Fruit fly (Drosophila melanogaster) S2 (cell line): ENCODE measurements around the gene eIF3h.

ENCODE experiments used
- CG8478 ChIP-seq: fragments of >200 bp; optimal IDR thresholded peaks from 2 replicates; lab custom pipeline; 2018
- CTCF ChIP-seq, 2 experiments: fragments of >200 bp; optimal IDR thresholded peaks; 2 replicates each; lab custom pipeline; 2018

The eIF3h gene

DNA sequence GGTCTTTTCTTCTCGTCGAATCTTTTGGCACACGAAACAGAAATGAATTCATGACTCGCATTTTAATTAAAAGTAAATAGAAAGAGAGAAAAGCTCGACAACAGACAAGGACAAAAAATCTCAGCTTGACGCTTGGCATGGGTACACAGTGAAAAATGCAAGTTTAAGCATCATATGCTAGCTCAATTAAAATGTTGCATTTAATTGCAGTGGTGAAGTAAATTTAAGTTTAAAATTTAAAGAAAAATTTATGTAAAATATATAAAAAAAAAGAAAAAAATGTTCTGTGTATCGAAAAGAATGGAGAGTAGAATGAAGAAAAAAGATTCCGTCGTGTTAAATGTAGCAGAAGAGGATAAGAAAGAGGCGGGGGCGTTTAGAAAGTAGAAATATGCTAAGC lies 32.7 kb upstream of the eIF3h start:
- TF ChIP-seq CTCF (optimal IDR thresholded peaks at IDR 0.05; lab: Kevin White, UChicago) (no peak), CG8478 (lab: Kevin White, UChicago) (no peak)

DNA sequence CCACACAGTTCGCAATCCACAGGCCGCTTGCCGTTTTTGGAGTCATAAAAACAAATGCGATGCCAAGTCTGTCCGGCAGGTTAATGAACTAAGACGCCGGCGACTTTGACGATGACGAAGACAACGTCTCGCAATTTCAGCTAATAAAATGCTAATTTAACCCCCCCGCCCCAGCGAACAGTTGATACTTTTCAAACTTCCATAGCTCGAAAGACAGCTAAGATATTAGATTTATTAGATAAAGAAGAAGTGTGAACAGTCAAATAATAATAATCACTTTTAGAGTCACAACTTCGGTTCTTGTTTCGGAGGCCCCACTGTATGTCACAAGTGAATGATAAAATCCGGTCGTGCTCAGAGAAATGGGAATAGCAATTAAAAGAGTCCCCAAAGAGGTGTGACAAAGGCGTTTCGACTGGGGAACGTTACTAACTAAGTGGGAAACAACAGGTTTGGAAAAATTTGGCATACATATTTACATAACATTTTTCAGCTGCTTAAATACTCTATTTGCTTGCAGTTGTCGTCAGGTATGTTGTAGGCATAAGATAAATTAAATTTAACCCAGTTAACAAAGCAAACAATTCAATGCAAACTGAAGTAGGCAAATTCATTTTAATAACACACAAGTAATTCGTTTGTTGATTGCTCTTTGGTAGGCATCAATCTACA lies 31.8 kb upstream of the eIF3h start:
- TF ChIP-seq CG8478 (lab: Kevin White, UChicago) (no peak), CTCF (optimal IDR thresholded peaks at IDR 0.05; lab: Kevin White, UChicago) (no peak)

dm6 chr2L:5080225-5080867 lies 27.5 kb upstream of the eIF3h start:
- no peak for TF ChIP-seq CG8478 (lab: Kevin White, UChicago)
- no peak for TF ChIP-seq CTCF (optimal IDR thresholded peaks at IDR 0.05; lab: Kevin White, UChicago)

dm6 chr2L:5079200-5079599 lies 26.3 kb upstream of the eIF3h start:
- TF ChIP-seq CG8478 (lab: Kevin White, UChicago), result no peak
- TF ChIP-seq CTCF (optimal IDR thresholded peaks at IDR 0.05; lab: Kevin White, UChicago), result no peak

- TF ChIP-seq CTCF (optimal IDR thresholded peaks at IDR 0.05; lab: Kevin White, UChicago) (no peak), CG8478 (lab: Kevin White, UChicago) (no peak)
These were observed 19.5 kb upstream of the eIF3h start for dm6 chr2L:5072357-5072756.

- TF ChIP-seq CG8478 (lab: Kevin White, UChicago), result no peak
- TF ChIP-seq CTCF (optimal IDR thresholded peaks at IDR 0.05; lab: Kevin White, UChicago), result peak; percentile 5 to 54
These were observed 18.1 kb upstream of the eIF3h start, which contains the start of gene RpL37A for dm6 chr2L:5070797-5071579. RpL37A (plus strand) TSS chr2L:5070957.

DNA sequence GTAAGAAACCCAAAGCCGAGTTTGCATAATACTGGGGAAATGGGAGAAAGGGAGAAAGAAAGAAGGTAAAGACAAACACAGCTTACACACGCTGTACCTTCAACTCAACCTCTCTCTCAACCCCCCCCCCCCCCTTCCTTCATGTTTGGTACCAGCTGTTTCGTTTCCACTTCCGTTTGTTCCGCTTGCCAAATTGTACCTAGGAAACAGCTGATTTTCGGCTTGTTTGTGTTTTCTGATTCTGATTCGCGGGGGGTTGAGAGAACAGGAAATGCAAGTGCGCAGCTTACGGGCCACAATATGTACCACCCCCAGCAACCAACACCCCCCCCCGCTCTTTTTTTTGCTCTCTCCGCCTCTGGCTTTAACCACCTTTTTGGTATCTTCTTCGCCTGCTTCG lies 11.0 kb upstream of the eIF3h start:
- TF ChIP-seq CTCF (optimal IDR thresholded peaks at IDR 0.05; lab: Kevin White, UChicago), result no peak
- no peak for TF ChIP-seq CG8478 (lab: Kevin White, UChicago)

dm6 chr2L:5062799-5063404 lies 10.0 kb upstream of the eIF3h start:
- TF ChIP-seq CG8478 (lab: Kevin White, UChicago) (no peak), CTCF (optimal IDR thresholded peaks at IDR 0.05; lab: Kevin White, UChicago) (no peak)

- no peak for TF ChIP-seq CTCF (optimal IDR thresholded peaks at IDR 0.05; lab: Kevin White, UChicago)
- TF ChIP-seq CG8478 (lab: Kevin White, UChicago), result no peak
These were observed 8.1 kb upstream of the eIF3h start for dm6 chr2L:5060952-5061478.

DNA sequence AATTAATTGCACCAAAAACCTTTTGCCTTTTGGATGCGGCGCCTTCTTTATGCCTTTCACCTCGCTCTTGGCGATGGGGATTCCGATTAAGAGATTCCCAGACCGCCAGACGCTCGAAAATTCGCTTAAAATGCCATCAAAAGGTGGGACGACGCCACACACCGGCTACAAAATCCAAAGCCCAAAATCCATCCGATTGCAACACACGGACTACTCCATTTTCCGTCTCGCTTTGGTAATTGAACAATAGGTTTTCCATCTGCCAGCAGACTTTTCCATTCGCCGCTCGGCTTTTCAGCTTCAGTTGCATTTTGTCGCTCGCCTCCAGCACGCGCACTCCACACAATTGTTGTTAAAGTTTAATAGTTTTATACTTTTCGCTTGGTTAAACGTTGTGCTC lies 7.6 kb upstream of the eIF3h start, which contains the start of gene qtc:
TSS of gene qtc (plus strand) at position 301 of the 400 bp plus-strand sequence.
- TF ChIP-seq CTCF (optimal IDR thresholded peaks at IDR 0.05; lab: Kevin White, UChicago) (no peak), CG8478 (lab: Kevin White, UChicago) (no peak)

DNA sequence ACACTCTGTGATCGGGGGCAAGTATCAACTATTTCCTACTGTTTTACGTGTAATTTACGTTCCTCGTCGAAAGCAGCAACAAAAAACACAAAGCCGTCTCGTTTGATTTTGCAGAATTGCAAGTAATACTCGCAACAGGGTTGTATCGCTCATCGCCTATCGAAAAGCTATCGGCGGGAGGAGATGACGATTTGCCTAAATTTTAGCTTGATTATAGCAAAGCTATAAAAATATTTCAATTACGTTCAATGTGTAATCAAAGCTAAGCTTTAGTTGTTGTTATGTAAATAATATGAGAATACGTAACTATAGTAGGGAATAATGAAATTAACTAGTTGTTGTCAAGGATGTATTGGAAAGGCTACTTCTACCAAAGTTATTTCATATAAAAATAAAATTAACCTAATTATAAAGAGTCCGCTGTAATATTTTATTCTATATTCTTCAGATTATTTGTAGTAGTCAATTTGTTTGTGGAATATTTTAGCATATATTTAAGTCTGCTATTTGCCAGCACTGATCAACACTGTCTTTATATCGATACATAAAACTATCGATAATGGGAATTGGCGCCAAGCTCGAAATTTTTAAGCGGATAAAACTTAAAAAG lies 6.9 kb upstream of the eIF3h start, which contains the start of gene Rpn11:
TSS of gene Rpn11 (minus strand) at position 146 of the 610 bp plus-strand sequence.
- TF ChIP-seq CG8478 (lab: Kevin White, UChicago) (no peak), CTCF (optimal IDR thresholded peaks at IDR 0.05; lab: Kevin White, UChicago) (no peak)

DNA sequence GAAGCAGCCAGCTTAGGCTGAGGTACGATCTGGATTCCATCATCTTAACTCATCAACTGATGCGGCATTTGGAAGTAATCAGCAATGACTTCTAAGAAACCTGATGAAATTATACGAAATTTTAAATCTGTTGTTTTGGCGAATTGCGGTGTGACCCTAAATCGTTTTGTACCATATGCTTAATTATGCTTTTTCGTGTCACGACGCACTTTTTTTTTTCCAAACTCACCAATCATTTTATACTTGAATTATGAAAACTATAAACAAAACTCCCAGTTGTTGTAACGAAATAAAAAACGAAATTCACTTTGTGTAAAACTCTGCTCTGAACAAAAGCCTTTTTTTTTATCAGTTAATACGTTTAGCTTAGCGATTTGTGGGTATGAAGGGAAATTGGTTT lies 5.2 kb upstream of the eIF3h start, which contains the start of gene Nepl3:
TSS of gene Nepl3 (minus strand) at position 155 of the 400 bp plus-strand sequence.
- TF ChIP-seq CG8478 (lab: Kevin White, UChicago) (no peak), CTCF (optimal IDR thresholded peaks at IDR 0.05; lab: Kevin White, UChicago) (no peak)

dm6 chr2L:5055528-5055927 lies 2.6 kb upstream of the eIF3h start:
- no peak for TF ChIP-seq CG8478 (lab: Kevin White, UChicago)
- TF ChIP-seq CTCF (optimal IDR thresholded peaks at IDR 0.05; lab: Kevin White, UChicago), result no peak

- peak; percentile 5 to 21 for TF ChIP-seq CTCF (optimal IDR thresholded peaks at IDR 0.05; lab: Kevin White, UChicago)
- TF ChIP-seq CG8478 (lab: Kevin White, UChicago), result no peak
These were observed 2.1 kb upstream of the eIF3h start, which contains the start of the genes CG14036 and His3.3A for dm6 chr2L:5054953-5055352. CG14036 (minus strand) TSS chr2L:5055016. His3.3A (plus strand) TSS chr2L:5055058.
